Fruit fly (Drosophila melanogaster) whole organism, prepupa: Measurements from ENCODE around the gene bdwf.
"Not testable (repeated sequence)": the region's sequence is repeated elsewhere in the genome, so short reads cannot be mapped to it uniquely, and the experiment has no call there.

Source experiments
- Blimp-1 ChIP-seq: fragments of 200-800 bp; sonication (Bioruptor generic); optimal IDR thresholded peaks from 3 replicates; lab custom pipeline; 2017; ENCODE audit warnings: missing biosample characterization, missing genetic modification characterization, mild to moderate bottlenecking, moderate library complexity, missing genetic modification reagents
- CG10631 ChIP-seq: fragments of 200-800 bp; sonication (Bioruptor generic); optimal IDR thresholded peaks from 2 replicates; lab custom pipeline; 2016; ENCODE audit warnings: missing biosample characterization, missing genetic modification characterization
- CG10669 ChIP-seq: fragments of 200-800 bp; sonication (Bioruptor generic); optimal IDR thresholded peaks from 3 replicates; lab custom pipeline; 2018; ENCODE audit warnings: missing biosample characterization, mild to moderate bottlenecking, missing genetic modification characterization, moderate library complexity
- CG1621 ChIP-seq: fragments of 200-800 bp; sonication (Bioruptor generic); optimal IDR thresholded peaks from 3 replicates; lab custom pipeline; 2018; ENCODE audit warnings: missing biosample characterization, mild to moderate bottlenecking, missing genetic modification characterization
- CG16779 ChIP-seq: fragments of 200-800 bp; sonication (Bioruptor generic); optimal IDR thresholded peaks from 3 replicates; lab custom pipeline; 2017; ENCODE audit warnings: missing biosample characterization, mild to moderate bottlenecking, missing genetic modification characterization
- CG3032 ChIP-seq: fragments of 200-800 bp; optimal IDR thresholded peaks from 2 replicates; lab custom pipeline; 2019; ENCODE audit warnings: missing biosample characterization, mild to moderate bottlenecking, missing genetic modification characterization, moderate library complexity
- CG31627 ChIP-seq: fragments of 200-800 bp; sonication (Bioruptor generic); optimal IDR thresholded peaks from 3 replicates; lab custom pipeline; 2016; ENCODE audit warnings: missing biosample characterization, missing genetic modification characterization
- CG32006 ChIP-seq: fragments of 200-800 bp; sonication (Bioruptor generic); optimal IDR thresholded peaks from 3 replicates; lab custom pipeline; 2017; ENCODE audit warnings: missing biosample characterization, mild to moderate bottlenecking, missing genetic modification characterization
- CG34406 ChIP-seq: fragments of 200-800 bp; sonication (Bioruptor generic); optimal IDR thresholded peaks from 3 replicates; lab custom pipeline; 2016; ENCODE audit warnings: missing biosample characterization, missing genetic modification characterization
- CG3919 ChIP-seq: fragments of 200-800 bp; sonication (Bioruptor generic); optimal IDR thresholded peaks from 3 replicates; lab custom pipeline; 2016; ENCODE audit warnings: missing biosample characterization, missing genetic modification characterization
- CG4318 ChIP-seq: fragments of 200-800 bp; sonication (Bioruptor generic); optimal IDR thresholded peaks from 3 replicates; lab custom pipeline; 2017; ENCODE audit warnings: missing biosample characterization, mild to moderate bottlenecking, missing genetic modification characterization
- CG6163 ChIP-seq: fragments of 200-800 bp; sonication (Bioruptor generic); IDR thresholded peaks from 3 replicates; pipeline ENCODE4 v1.3.6; 2022; ENCODE audit warnings: missing biosample characterization, missing genetic modification characterization
- CG6276 ChIP-seq: fragments of 200-800 bp; sonication (Bioruptor generic); optimal IDR thresholded peaks from 2 replicates; lab custom pipeline; 2017; ENCODE audit warnings: missing biosample characterization, mild to moderate bottlenecking, missing genetic modification characterization
- CG6808 ChIP-seq: fragments of 200-800 bp; sonication (Bioruptor generic); optimal IDR thresholded peaks from 3 replicates; lab custom pipeline; 2017; ENCODE audit warnings: missing biosample characterization, missing genetic modification characterization, mild to moderate bottlenecking, moderate library complexity, missing genetic modification reagents
- CG6854 ChIP-seq: fragments of 200-800 bp; sonication (Bioruptor generic); optimal IDR thresholded peaks from 2 replicates; lab custom pipeline; 2017; ENCODE audit warnings: missing biosample characterization, mild to moderate bottlenecking, missing genetic modification characterization
- CG7368 ChIP-seq: fragments of 200-800 bp; sonication (Bioruptor generic); optimal IDR thresholded peaks from 3 replicates; lab custom pipeline; 2016; ENCODE audit warnings: missing biosample characterization, missing genetic modification characterization
- CG8119 ChIP-seq: fragments of 200-800 bp; sonication (Bioruptor generic); IDR thresholded peaks from 3 replicates; pipeline ENCODE4 v1.3.6; 2022; ENCODE audit warnings: missing biosample characterization, missing genetic modification characterization
- Eip75B ChIP-seq: fragments of 200-800 bp; sonication (Bioruptor generic); optimal IDR thresholded peaks from 3 replicates; lab custom pipeline; 2016; ENCODE audit warnings: missing biosample characterization, missing genetic modification characterization
- Eip78C ChIP-seq: fragments of 200-800 bp; sonication (Bioruptor generic); peaks from one replicate; lab custom pipeline; 2016; ENCODE audit warnings: missing biosample characterization, missing genetic modification characterization
- Eip93F ChIP-seq: fragments of 200-800 bp; sonication (Bioruptor generic); optimal IDR thresholded peaks from 2 replicates; lab custom pipeline; 2016; ENCODE audit warnings: missing biosample characterization, mild to moderate bottlenecking, missing genetic modification characterization
- Ets21C ChIP-seq: fragments of 200-800 bp; sonication (Bioruptor generic); optimal IDR thresholded peaks from 3 replicates; lab custom pipeline; 2016; ENCODE audit warnings: missing biosample characterization, missing genetic modification characterization
- Gug ChIP-seq: fragments of 200-800 bp; sonication (Bioruptor generic); IDR thresholded peaks from 2 replicates; pipeline ENCODE4 v1.3.6; 2022; ENCODE audit warnings: missing biosample characterization, missing genetic modification characterization
- Hr38 ChIP-seq: sonication (Bioruptor generic); optimal IDR thresholded peaks from 2 replicates; lab custom pipeline; 2016; ENCODE audit warnings: missing biosample characterization, missing genetic modification characterization
- Lpt ChIP-seq: fragments of 200-800 bp; sonication (Bioruptor generic); optimal IDR thresholded peaks from 3 replicates; lab custom pipeline; 2016; ENCODE audit warnings: missing biosample characterization, missing genetic modification characterization
- Met ChIP-seq: fragments of 200-800 bp; sonication (Bioruptor generic); optimal IDR thresholded peaks from 3 replicates; lab custom pipeline; 2016; ENCODE audit warnings: missing biosample characterization, missing genetic modification characterization
- OdsH ChIP-seq: fragments of 200-800 bp; sonication (Bioruptor generic); optimal IDR thresholded peaks from 3 replicates; lab custom pipeline; 2016; ENCODE audit warnings: missing biosample characterization, missing genetic modification characterization
- Smox ChIP-seq: fragments of 200-800 bp; sonication (Bioruptor generic); optimal IDR thresholded peaks from 3 replicates; lab custom pipeline; 2016; ENCODE audit warnings: missing biosample characterization, missing genetic modification characterization
- Sox14 ChIP-seq: fragments of 200-800 bp; sonication (Bioruptor generic); optimal IDR thresholded peaks from 3 replicates; lab custom pipeline; 2016; ENCODE audit warnings: missing biosample characterization, missing genetic modification characterization
- cyc ChIP-seq: fragments of 200-800 bp; sonication (Bioruptor generic); optimal IDR thresholded peaks from 3 replicates; lab custom pipeline; 2016; ENCODE audit warnings: missing biosample characterization, missing genetic modification characterization
- dac ChIP-seq: fragments of 200-800 bp; sonication (Bioruptor generic); optimal IDR thresholded peaks from 2 replicates; lab custom pipeline; 2017; ENCODE audit warnings: missing biosample characterization, mild to moderate bottlenecking, missing genetic modification characterization
- dsx ChIP-seq: fragments of 200-800 bp; optimal IDR thresholded peaks from 3 replicates; lab custom pipeline; 2019; ENCODE audit warnings: missing biosample characterization, mild to moderate bottlenecking, missing genetic modification characterization, moderate library complexity; ENCODE audit not compliant: poor library complexity, severe bottlenecking
- fd59A ChIP-seq: fragments of 200-800 bp; sonication (Bioruptor generic); optimal IDR thresholded peaks from 2 replicates; lab custom pipeline; 2017; ENCODE audit warnings: missing biosample characterization, mild to moderate bottlenecking, missing genetic modification characterization, missing genetic modification reagents
- fd85E ChIP-seq: fragments of 200-800 bp; sonication (Bioruptor generic); optimal IDR thresholded peaks from 3 replicates; lab custom pipeline; 2016; ENCODE audit warnings: missing biosample characterization, missing genetic modification characterization
- fkh ChIP-seq: fragments of 200-800 bp; sonication (Bioruptor generic); optimal IDR thresholded peaks from 3 replicates; lab custom pipeline; 2017; ENCODE audit warnings: missing biosample characterization, mild to moderate bottlenecking, missing genetic modification characterization, moderate library complexity
- lz ChIP-seq: fragments of 200-800 bp; sonication (Bioruptor generic); optimal IDR thresholded peaks from 3 replicates; lab custom pipeline; 2016; ENCODE audit warnings: missing biosample characterization, missing genetic modification characterization
- net ChIP-seq: fragments of 200-800 bp; sonication (Bioruptor generic); optimal IDR thresholded peaks from 3 replicates; lab custom pipeline; 2016; ENCODE audit warnings: missing biosample characterization, missing genetic modification characterization
- pdm3 ChIP-seq: fragments of 200-800 bp; sonication (Bioruptor generic); optimal IDR thresholded peaks from 3 replicates; lab custom pipeline; 2016; ENCODE audit warnings: missing biosample characterization, missing genetic modification characterization
- ss ChIP-seq, 2 experiments: fragments of 200-800 bp; sonication (Bioruptor generic); optimal IDR thresholded peaks; 2 replicates in 1 of 2; 3 replicates in 1 of 2; lab custom pipeline; 2017 to 2018; ENCODE audit warnings: mild to moderate bottlenecking in 2 of 2, missing biosample characterization in 2 of 2, missing genetic modification characterization in 2 of 2, moderate library complexity in 1 of 2
- svp ChIP-seq: fragments of 200-800 bp; sonication (Bioruptor generic); peaks from one replicate; lab custom pipeline; 2016; ENCODE audit warnings: missing biosample characterization, missing genetic modification characterization
- vri ChIP-seq: fragments of 200-800 bp; sonication (Bioruptor generic); optimal IDR thresholded peaks from 3 replicates; lab custom pipeline; 2016; ENCODE audit warnings: missing biosample characterization, mild to moderate bottlenecking, missing genetic modification characterization

The bdwf gene

dm6 chr3R:16996059-16996959 is 46.6 kb downstream of the bdwf start, which contains the start of the genes EMC2A and CG3534:
Gene EMC2A, minus strand, starts transcription at chr3R:16996071.
Gene CG3534, plus strand, starts transcription at chr3R:16996446.
- TF ChIP-seq Ets21C (GFP tag; lab: Kevin White, UChicago) (no peak), CG1621 (no peak), Smox (GFP tag; lab: Kevin White, UChicago) (no peak), Eip78C (GFP tag; lab: Kevin White, UChicago) (no peak), fkh (peak; percentile 73), CG10669 (GFP tag; lab: Kevin White, UChicago) (no peak), svp (peak; percentile 67), Sox14 (GFP tag; lab: Kevin White, UChicago) (no peak), Gug (no peak), Lpt (GFP tag; lab: Kevin White, UChicago) (no peak), CG8119 (GFP tag; lab: Robert Waterston, UW) (no peak), ss (GFP tag; optimal IDR thresholded peaks at IDR 0.05; lab: Kevin White, UChicago) (no peak), Eip75B (GFP tag; lab: Kevin White, UChicago) (peak; percentile 44), fd59A (GFP tag; lab: Kevin White, UChicago) (no peak), fd85E (no peak), CG32006 (GFP tag; lab: Kevin White, UChicago) (no peak), CG6163 (no peak), lz (peak; percentile 41), Met (GFP tag; lab: Kevin White, UChicago) (no peak), CG6808 (GFP tag; lab: Kevin White, UChicago) (no peak), CG10631 (GFP tag; lab: Kevin White, UChicago) (peak; percentile 25), CG31627 (no peak), CG6276 (GFP tag; lab: Kevin White, UChicago) (no peak), CG7368 (GFP tag; lab: Kevin White, UChicago) (no peak), OdsH (GFP tag; lab: Kevin White, UChicago) (no peak), pdm3 (GFP tag; lab: Kevin White, UChicago) (no peak), CG16779 (tag; lab: Kevin White, UChicago) (no peak), dsx (GFP tag; lab: Kevin White, UChicago) (peak; percentile 8), CG34406 (GFP tag; lab: Kevin White, UChicago) (no peak), net (no peak), Eip93F (GFP tag; lab: Kevin White, UChicago) (no peak), CG4318 (GFP tag; lab: Kevin White, UChicago) (no peak), Blimp-1 (GFP tag; lab: Kevin White, UChicago) (no peak), CG3919 (no peak), CG3032 (tag; lab: Kevin White, UChicago) (peak; percentile 54), Hr38 (GFP tag; lab: Kevin White, UChicago) (no peak), CG6854 (GFP tag; lab: Kevin White, UChicago) (no peak)

dm6 chr3R:16992716-16993115 is 50.2 kb downstream of the bdwf start, which contains the start of gene CG31274:
Gene CG31274, plus strand, starts transcription at chr3R:16993016.
- TF ChIP-seq cyc, vri, dac: not testable (repeated sequence)
